Fruit fly (Drosophila melanogaster) whole organism, embryonic: ENCODE results near the gene CG31109.
A peak's percentile ranks its signal among the peaks of the same experiment; 100 is the strongest.

Experiments used
- BEAF-32 ChIP-seq: fragments of 200-800 bp; sonication (Bioruptor generic); optimal IDR thresholded peaks from 3 replicates; lab custom pipeline; 2017; ENCODE audit warnings: missing biosample characterization, missing genetic modification characterization, mild to moderate bottlenecking, moderate library complexity, missing genetic modification reagents
- CG10147 ChIP-seq: fragments of 200-800 bp; sonication (Bioruptor generic); optimal IDR thresholded peaks from 2 replicates; lab custom pipeline; 2019; ENCODE audit warnings: missing biosample characterization, mild to moderate bottlenecking, missing genetic modification characterization, moderate library complexity
- CG10267 ChIP-seq: fragments of 200-800 bp; sonication (Bioruptor generic); optimal IDR thresholded peaks from 2 replicates; lab custom pipeline; 2018; ENCODE audit warnings: missing biosample characterization, mild to moderate bottlenecking, missing genetic modification characterization, moderate library complexity
- CG12071 ChIP-seq: fragments of 200-800 bp; sonication (Bioruptor generic); optimal IDR thresholded peaks from 3 replicates; lab custom pipeline; 2018; ENCODE audit warnings: missing biosample characterization, mild to moderate bottlenecking, missing genetic modification characterization
- CG13775 ChIP-seq: fragments of 200-800 bp; sonication (Bioruptor generic); optimal IDR thresholded peaks from 3 replicates; lab custom pipeline; 2017; ENCODE audit warnings: missing biosample characterization, mild to moderate bottlenecking, missing genetic modification characterization
- CG14710 ChIP-seq: fragments of 200-800 bp; sonication (Bioruptor generic); optimal IDR thresholded peaks from 3 replicates; lab custom pipeline; 2019; ENCODE audit warnings: missing biosample characterization, mild to moderate bottlenecking, missing genetic modification characterization, moderate library complexity
- CG15011 ChIP-seq: fragments of 200-800 bp; sonication (Bioruptor generic); optimal IDR thresholded peaks from 3 replicates; lab custom pipeline; 2018; ENCODE audit warnings: missing biosample characterization, mild to moderate bottlenecking, missing genetic modification characterization
- CG16863 ChIP-seq: fragments of 200-800 bp; sonication (Bioruptor generic); optimal IDR thresholded peaks from 3 replicates; lab custom pipeline; 2016; ENCODE audit warnings: missing biosample characterization, missing genetic modification characterization
- CG17385 ChIP-seq: fragments of 200-800 bp; sonication (Bioruptor generic); optimal IDR thresholded peaks from 3 replicates; lab custom pipeline; 2018; ENCODE audit warnings: missing biosample characterization, mild to moderate bottlenecking, missing genetic modification characterization
- CG2129 ChIP-seq: fragments of 200-800 bp; sonication (Bioruptor generic); IDR thresholded peaks from 2 replicates; pipeline ENCODE4 v1.3.6; 2022; ENCODE audit warnings: missing biosample characterization, missing genetic modification characterization; ENCODE audit not compliant: partially characterized antibody
- CG2202 ChIP-seq: fragments of 200-800 bp; sonication (Bioruptor generic); optimal IDR thresholded peaks from 2 replicates; lab custom pipeline; 2018; ENCODE audit warnings: missing biosample characterization, mild to moderate bottlenecking, missing genetic modification characterization
- CG2712 ChIP-seq: fragments of 200-800 bp; optimal IDR thresholded peaks from 3 replicates; lab custom pipeline; 2019; ENCODE audit warnings: missing biosample characterization, mild to moderate bottlenecking, missing genetic modification characterization, moderate library complexity
- CG30020 ChIP-seq: fragments of 200-800 bp; optimal IDR thresholded peaks from 2 replicates; lab custom pipeline; 2019; ENCODE audit warnings: missing biosample characterization, mild to moderate bottlenecking, missing genetic modification characterization, moderate library complexity
- CG4617 ChIP-seq: fragments of 200-800 bp; sonication (Bioruptor generic); optimal IDR thresholded peaks from 3 replicates; lab custom pipeline; 2016; ENCODE audit warnings: missing biosample characterization, missing genetic modification characterization, borderline replicate concordance
- CG4854 ChIP-seq: fragments of 200-800 bp; sonication (Bioruptor generic); optimal IDR thresholded peaks from 2 replicates; lab custom pipeline; 2016; ENCODE audit warnings: missing biosample characterization, missing genetic modification characterization, inconsistent platforms
- CG5180 ChIP-seq: fragments of 200-800 bp; sonication (Bioruptor generic); optimal IDR thresholded peaks from 3 replicates; lab custom pipeline; 2017; ENCODE audit warnings: missing biosample characterization, missing genetic modification characterization, mild to moderate bottlenecking, moderate library complexity, missing genetic modification reagents
- Dp ChIP-seq: fragments of 200-800 bp; sonication (Bioruptor generic); optimal IDR thresholded peaks from 2 replicates; lab custom pipeline; 2018; ENCODE audit warnings: missing biosample characterization, mild to moderate bottlenecking, missing genetic modification characterization, moderate library complexity
- E2f2 ChIP-seq: fragments of 200-800 bp; sonication (Bioruptor generic); IDR thresholded peaks from 2 replicates; pipeline ENCODE4 v1.3.6; 2022; ENCODE audit warnings: missing biosample characterization, missing genetic modification characterization
- Eip74EF ChIP-seq, 2 experiments: fragments of 200-800 bp in 1 of 2; fragments of >200 bp in 1 of 2; sonication (Bioruptor generic) in 1 of 2; optimal IDR thresholded peaks; 2 replicates each; lab custom pipeline; 2017 to 2019; ENCODE audit warnings: missing biosample characterization in 2 of 2, missing genetic modification characterization in 2 of 2, mild to moderate bottlenecking in 1 of 2, moderate library complexity in 1 of 2
- Hmx ChIP-seq: fragments of 200-800 bp; sonication (Bioruptor generic); optimal IDR thresholded peaks from 2 replicates; lab custom pipeline; 2016; ENCODE audit warnings: missing biosample characterization, missing genetic modification characterization
- Jarid2 ChIP-seq: fragments of 200-800 bp; sonication (Bioruptor generic); optimal IDR thresholded peaks from 3 replicates; lab custom pipeline; 2017; ENCODE audit warnings: mild to moderate bottlenecking, missing biosample characterization, missing genetic modification reagents, missing genetic modification characterization
- Med ChIP-seq: fragments of 200-800 bp; sonication (Bioruptor generic); peaks from one replicate; lab custom pipeline; 2016; ENCODE audit warnings: missing biosample characterization, missing genetic modification characterization, mild to moderate bottlenecking, inconsistent platforms, moderate library complexity
- Nf-YC ChIP-seq: fragments of 200-800 bp; optimal IDR thresholded peaks from 3 replicates; lab custom pipeline; 2019; ENCODE audit warnings: missing biosample characterization, mild to moderate bottlenecking, missing genetic modification characterization, moderate library complexity
- Opbp ChIP-seq: fragments of 200-800 bp; sonication (Bioruptor generic); IDR thresholded peaks from 3 replicates; pipeline ENCODE4 v1.3.6; 2022; ENCODE audit warnings: missing biosample characterization, missing genetic modification characterization; ENCODE audit not compliant: partially characterized antibody
- PHDP ChIP-seq: fragments of 200-800 bp; sonication (Bioruptor generic); optimal IDR thresholded peaks from 3 replicates; lab custom pipeline; 2018; ENCODE audit warnings: missing biosample characterization, mild to moderate bottlenecking, missing genetic modification characterization, moderate library complexity
- Pdp1 ChIP-seq, 2 experiments: fragments of 200-800 bp; sonication (Bioruptor generic); optimal IDR thresholded peaks; 3 replicates each; lab custom pipeline; 2016; ENCODE audit warnings: missing biosample characterization in 2 of 2, missing genetic modification characterization in 2 of 2, mild to moderate bottlenecking in 1 of 2, moderate library complexity in 1 of 2
- Scr ChIP-seq: fragments of 200-800 bp; sonication (Bioruptor generic); IDR thresholded peaks from 2 replicates; pipeline ENCODE4 v1.3.6; 2022; ENCODE audit warnings: missing biosample characterization, missing genetic modification characterization; ENCODE audit not compliant: partially characterized antibody
- ac ChIP-seq: fragments of 200-800 bp; sonication (Bioruptor generic); optimal IDR thresholded peaks from 3 replicates; lab custom pipeline; 2017; ENCODE audit warnings: missing biosample characterization, mild to moderate bottlenecking, missing genetic modification characterization
- amos ChIP-seq: fragments of 200-800 bp; sonication (Bioruptor generic); IDR thresholded peaks from 2 replicates; pipeline ENCODE4 v1.3.6; 2022; ENCODE audit warnings: missing biosample characterization, missing genetic modification characterization; ENCODE audit not compliant: partially characterized antibody
- ase ChIP-seq: fragments of 200-800 bp; sonication (Bioruptor generic); IDR thresholded peaks from 3 replicates; pipeline ENCODE4 v1.3.6; 2022; ENCODE audit warnings: missing biosample characterization, missing genetic modification characterization
- cg ChIP-seq: fragments of 200-800 bp; sonication (Bioruptor generic); optimal IDR thresholded peaks from 3 replicates; lab custom pipeline; 2019; ENCODE audit warnings: missing biosample characterization, mild to moderate bottlenecking, missing genetic modification characterization, moderate library complexity
- fd64A ChIP-seq: fragments of 200-800 bp; sonication (Bioruptor generic); optimal IDR thresholded peaks from 3 replicates; lab custom pipeline; 2018; ENCODE audit warnings: missing biosample characterization, mild to moderate bottlenecking, missing genetic modification characterization
- gfzf ChIP-seq: fragments of 200-800 bp; sonication (Bioruptor generic); optimal IDR thresholded peaks from 2 replicates; lab custom pipeline; 2016; ENCODE audit warnings: missing biosample characterization, mild to moderate bottlenecking, missing genetic modification characterization, moderate library complexity
- grn ChIP-seq: fragments of 200-800 bp; sonication (Bioruptor generic); optimal IDR thresholded peaks from 3 replicates; lab custom pipeline; 2017; ENCODE audit warnings: missing biosample characterization, missing genetic modification characterization
- nerfin-1 ChIP-seq: fragments of 200-800 bp; sonication (Bioruptor generic); optimal IDR thresholded peaks from 3 replicates; lab custom pipeline; 2019; ENCODE audit warnings: missing biosample characterization, mild to moderate bottlenecking, missing genetic modification characterization, moderate library complexity
- nom ChIP-seq: fragments of 200-800 bp; sonication (Bioruptor generic); optimal IDR thresholded peaks from 2 replicates; lab custom pipeline; 2017; ENCODE audit warnings: missing biosample characterization, missing genetic modification characterization, mild to moderate bottlenecking, moderate library complexity, missing genetic modification reagents
- odd ChIP-seq: fragments of 200-800 bp; sonication (Bioruptor generic); optimal IDR thresholded peaks from 2 replicates; lab custom pipeline; 2017; ENCODE audit warnings: missing biosample characterization, mild to moderate bottlenecking, missing genetic modification characterization
- pfk ChIP-seq: fragments of 200-800 bp; sonication (Bioruptor generic); optimal IDR thresholded peaks from 2 replicates; lab custom pipeline; 2018; ENCODE audit warnings: missing biosample characterization, mild to moderate bottlenecking, missing genetic modification characterization, moderate library complexity
- scrt ChIP-seq: fragments of 200-800 bp; sonication (Bioruptor generic); optimal IDR thresholded peaks from 2 replicates; lab custom pipeline; 2018; ENCODE audit warnings: missing biosample characterization, mild to moderate bottlenecking, missing genetic modification characterization, moderate library complexity
- sens ChIP-seq: fragments of 200-800 bp; sonication (Bioruptor generic); peaks from one replicate; lab custom pipeline; 2016; ENCODE audit warnings: missing biosample characterization, missing genetic modification characterization
- sima ChIP-seq: fragments of 200-800 bp; sonication (Bioruptor generic); optimal IDR thresholded peaks from 2 replicates; lab custom pipeline; 2016; ENCODE audit warnings: missing biosample characterization, missing genetic modification characterization
- stc ChIP-seq: fragments of 200-800 bp; sonication (Bioruptor generic); IDR thresholded peaks from 2 replicates; pipeline ENCODE4 v1.3.6; 2022; ENCODE audit warnings: missing biosample characterization, missing genetic modification characterization
- stwl ChIP-seq: fragments of 200-800 bp; sonication (Bioruptor generic); optimal IDR thresholded peaks from 3 replicates; lab custom pipeline; 2018; ENCODE audit warnings: missing biosample characterization, mild to moderate bottlenecking, missing genetic modification characterization, moderate library complexity
- sug ChIP-seq: fragments of 200-800 bp; optimal IDR thresholded peaks from 2 replicates; lab custom pipeline; 2019; ENCODE audit warnings: missing biosample characterization, mild to moderate bottlenecking, missing genetic modification characterization, moderate library complexity
- unc-4 ChIP-seq: fragments of 200-800 bp; sonication (Bioruptor generic); IDR thresholded peaks from 2 replicates; pipeline ENCODE4 v1.3.6; 2022; ENCODE audit warnings: missing biosample characterization, missing genetic modification characterization; ENCODE audit not compliant: partially characterized antibody
- usp ChIP-seq: fragments of >200 bp; optimal IDR thresholded peaks from 2 replicates; lab custom pipeline; 2017; ENCODE audit warnings: missing biosample characterization, missing genetic modification characterization

Gene CG31109

DNA sequence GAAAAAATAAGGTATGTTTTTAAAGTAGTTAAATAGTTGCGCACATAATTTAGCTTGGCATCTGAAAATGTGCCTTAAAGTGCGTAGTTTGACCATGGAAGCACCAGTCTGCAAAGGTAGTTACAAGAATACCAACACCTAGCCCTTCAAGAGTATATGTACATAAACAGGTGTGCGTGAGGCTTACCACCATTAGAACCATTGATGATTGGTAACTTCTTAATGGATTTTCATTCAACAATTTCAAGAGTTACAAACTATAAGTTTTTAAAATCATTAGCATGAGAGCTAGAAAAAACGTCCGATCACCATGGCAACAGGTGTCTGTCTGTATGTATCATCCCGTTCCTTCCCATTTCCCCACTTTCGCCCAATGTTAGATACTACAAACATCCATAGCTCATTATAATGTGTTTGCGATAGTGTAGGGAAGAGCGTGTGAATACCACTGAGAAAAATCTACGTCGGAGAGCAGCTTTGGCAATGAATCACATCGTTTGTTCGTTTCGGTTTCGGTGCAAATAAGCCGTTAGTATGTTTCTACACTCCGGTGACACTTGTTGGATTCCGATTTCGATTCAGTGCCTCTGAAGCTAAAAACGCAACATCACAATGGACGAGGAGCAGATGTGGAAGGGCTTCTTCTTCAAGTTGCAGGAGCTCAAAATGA is 2.2 kb upstream of the CG31109 start (continued):
- TF ChIP-seq scrt, result peak; percentile 28
- peak; percentile 52 for TF ChIP-seq cg (GFP tag; lab: Kevin White, UChicago)
- TF ChIP-seq CG13775 (GFP tag; lab: Kevin White, UChicago), result no peak

- peak; percentile 5 for TF ChIP-seq CG2712 (tag; lab: Kevin White, UChicago)
- TF ChIP-seq Jarid2 (GFP tag; lab: Kevin White, UChicago), result no peak
- TF ChIP-seq Pdp1 (GFP tag; optimal IDR thresholded peaks at IDR 0.05; lab: Kevin White, UChicago), result peak in 1 of 2 experiments; percentile 0
- no peak for TF ChIP-seq usp
- TF ChIP-seq CG14710 (tag; lab: Kevin White, UChicago), result peak; percentile 17
- TF ChIP-seq Med (GFP tag; lab: Kevin White, UChicago), result peak; percentile 61
- TF ChIP-seq Nf-YC, result peak; percentile 5
- TF ChIP-seq E2f2, result no peak
- peak; percentile 62 for TF ChIP-seq stwl
- TF ChIP-seq ase, result no peak
- no peak for TF ChIP-seq CG5180 (GFP tag; lab: Kevin White, UChicago)
- TF ChIP-seq nerfin-1 (tag; lab: Kevin White, UChicago), result no peak
- peak; percentile 49 for TF ChIP-seq gfzf (GFP tag; lab: Kevin White, UChicago)
- no peak for TF ChIP-seq fd64A (GFP tag; lab: Kevin White, UChicago)
- peak; percentile 44 for TF ChIP-seq pfk (GFP tag; lab: Kevin White, UChicago)
- no peak for TF ChIP-seq CG15011 (GFP tag; lab: Kevin White, UChicago)
- TF ChIP-seq CG4617 (GFP tag; lab: Kevin White, UChicago), result peak; percentile 4
- peak; percentile 4 for TF ChIP-seq CG10267 (tag; lab: Kevin White, UChicago)
- TF ChIP-seq stc, result no peak
- TF ChIP-seq CG2129 (GFP tag; lab: Robert Waterston, UW), result no peak
- TF ChIP-seq sug (tag; lab: Kevin White, UChicago), result peak; percentile 14
- TF ChIP-seq Dp (GFP tag; lab: Kevin White, UChicago), result peak; percentile 18
- peak; percentile 37 for TF ChIP-seq Scr (GFP tag; lab: Robert Waterston, UW)
- TF ChIP-seq grn, result peak; percentile 90
- peak; percentile 18 for TF ChIP-seq odd
- peak in 1 of 2 experiments; percentile 10 for TF ChIP-seq Eip74EF (GFP tag; optimal IDR thresholded peaks at IDR 0.05; lab: Kevin White, UChicago)
- 0 out of 2 replicates have a peak, but pooled peaks have one; percentile 22 for TF ChIP-seq unc-4 (GFP tag; lab: Robert Waterston, UW)
- peak; percentile 29 for TF ChIP-seq BEAF-32
- TF ChIP-seq CG10147 (GFP tag; lab: Kevin White, UChicago), result peak; percentile 44
- no peak for TF ChIP-seq CG2202 (tag; lab: Kevin White, UChicago)
- TF ChIP-seq CG30020 (tag; lab: Kevin White, UChicago), result peak; percentile 76
- TF ChIP-seq CG17385 (GFP tag; lab: Kevin White, UChicago), result peak; percentile 19
- peak; percentile 7; the same call in 1 of the 2 replicates for TF ChIP-seq amos (GFP tag; lab: Robert Waterston, UW)
- TF ChIP-seq ac (GFP tag; lab: Kevin White, UChicago), result no peak
- TF ChIP-seq Opbp, result no peak
- no peak for TF ChIP-seq CG16863 (GFP tag; lab: Kevin White, UChicago)
- TF ChIP-seq sima (GFP tag; lab: Kevin White, UChicago), result no peak
- peak; percentile 20 for TF ChIP-seq PHDP (tag; lab: Kevin White, UChicago)
- peak; percentile 53 for TF ChIP-seq sens (GFP tag; lab: Kevin White, UChicago)
- TF ChIP-seq nom (GFP tag; lab: Kevin White, UChicago), result no peak
- no peak for TF ChIP-seq CG4854 (GFP tag; lab: Kevin White, UChicago)
- TF ChIP-seq Hmx (GFP tag; lab: Kevin White, UChicago), result peak; percentile 42
- TF ChIP-seq CG12071, result no peak
Observed at dm6 chr3R:25056016-25056415, 1.6 kb upstream of the CG31109 start, which contains the start of the genes CG31111 and stac. CG31111 (minus strand) TSS chr3R:25056177. stac (plus strand) TSS chr3R:25056286.
